Worm (Caenorhabditis elegans) whole organism, L2 larva: Measurements from ENCODE around the gene pcn-1.

Source experiments
- C34F6.9 ChIP-seq: fragments of 150-350 bp; optimal IDR thresholded peaks from 2 replicates; lab custom pipeline; 2014; ENCODE audit warnings: missing biosample characterization, missing genetic modification characterization
- F13H6.1 ChIP-seq: sonication (generic microtip); optimal IDR thresholded peaks from 2 replicates; lab custom pipeline; 2016; ENCODE audit warnings: missing genetic modification characterization, missing compliant biosample characterization
- R02D3.7 ChIP-seq: fragments of 150-350 bp; optimal IDR thresholded peaks from 2 replicates; lab custom pipeline; 2014; ENCODE audit warnings: missing biosample characterization, missing genetic modification characterization
- Y55F3AM.14 ChIP-seq: fragments of 200-800 bp; sonication (Bioruptor generic); optimal IDR thresholded peaks from 2 replicates; lab custom pipeline; 2018; ENCODE audit warnings: mild to moderate bottlenecking, missing genetic modification characterization, missing compliant biosample characterization
- ZK546.5 ChIP-seq: sonication (generic microtip); optimal IDR thresholded peaks from 2 replicates; lab custom pipeline; 2017; ENCODE audit warnings: missing biosample characterization, missing genetic modification characterization
- alr-1 ChIP-seq: fragments of 150-350 bp; optimal IDR thresholded peaks from 2 replicates; lab custom pipeline; 2014; ENCODE audit warnings: missing biosample characterization, missing genetic modification characterization
- aly-2 ChIP-seq: fragments of 150-350 bp; optimal IDR thresholded peaks from 2 replicates; lab custom pipeline; 2014; ENCODE audit warnings: missing biosample characterization, missing genetic modification characterization
- ama-1 ChIP-seq: fragments of 150-350 bp; optimal IDR thresholded peaks from 2 replicates; lab custom pipeline; 2018; ENCODE audit warnings: inconsistent platforms
- blmp-1 ChIP-seq: sonication (generic microtip); optimal IDR thresholded peaks from 2 replicates; lab custom pipeline; 2017; ENCODE audit warnings: missing genetic modification characterization, mild to moderate bottlenecking, missing compliant biosample characterization, antibody characterized with exemption, moderate library complexity; ENCODE audit not compliant: insufficient read depth
- ceh-16 ChIP-seq: fragments of 150-350 bp; optimal IDR thresholded peaks from 2 replicates; lab custom pipeline; 2014; ENCODE audit warnings: missing biosample characterization, missing genetic modification characterization
- ceh-82 ChIP-seq: fragments of 150-350 bp; optimal IDR thresholded peaks from 2 replicates; lab custom pipeline; 2014; ENCODE audit warnings: missing biosample characterization, missing genetic modification characterization
- crh-2 ChIP-seq: sonication (generic microtip); optimal IDR thresholded peaks from 2 replicates; lab custom pipeline; 2017; ENCODE audit warnings: missing biosample characterization, missing genetic modification characterization
- dmd-4 ChIP-seq: sonication (generic microtip); optimal IDR thresholded peaks from 2 replicates; lab custom pipeline; 2017; ENCODE audit warnings: missing biosample characterization, missing genetic modification characterization
- egl-27 ChIP-seq: sonication (generic microtip); optimal IDR thresholded peaks from 3 replicates; lab custom pipeline; 2017; ENCODE audit warnings: missing biosample characterization, missing genetic modification reagents, missing genetic modification characterization
- elt-1 ChIP-seq: fragments of 150-350 bp; optimal IDR thresholded peaks from 2 replicates; lab custom pipeline; 2014; ENCODE audit warnings: missing biosample characterization, missing genetic modification characterization
- elt-3 ChIP-seq: sonication (generic microtip); optimal IDR thresholded peaks from 2 replicates; lab custom pipeline; 2017; ENCODE audit warnings: missing biosample characterization, missing genetic modification characterization
- fos-1 ChIP-seq: fragments of 150-350 bp; optimal IDR thresholded peaks from 2 replicates; lab custom pipeline; 2014; ENCODE audit warnings: missing biosample characterization, missing genetic modification characterization
- gmeb-1 ChIP-seq: fragments of 150-350 bp; optimal IDR thresholded peaks from 2 replicates; lab custom pipeline; 2014; ENCODE audit warnings: missing biosample characterization, missing genetic modification characterization
- lin-11 ChIP-seq: fragments of 150-350 bp; sonication (generic microtip); optimal IDR thresholded peaks from 2 replicates; lab custom pipeline; 2014; ENCODE audit warnings: missing biosample characterization, missing genetic modification characterization, inconsistent platforms, mixed read lengths
- lin-13 ChIP-seq: fragments of 150-350 bp; optimal IDR thresholded peaks from 2 replicates; lab custom pipeline; 2014; ENCODE audit warnings: missing biosample characterization, missing genetic modification reagents, missing genetic modification characterization
- lin-39 ChIP-seq: fragments of 150-350 bp; optimal IDR thresholded peaks from 2 replicates; lab custom pipeline; 2014; ENCODE audit warnings: missing biosample characterization, missing genetic modification reagents, missing genetic modification characterization
- lsy-2 ChIP-seq, 2 experiments: fragments of 150-350 bp in 1 of 2; sonication (generic microtip) in 1 of 2; optimal IDR thresholded peaks; 2 replicates each; lab custom pipeline; 2014 to 2017; ENCODE audit warnings: missing biosample characterization in 2 of 2, missing genetic modification characterization in 2 of 2
- mab-5 ChIP-seq: fragments of 150-350 bp; optimal IDR thresholded peaks from 2 replicates; lab custom pipeline; 2014; ENCODE audit warnings: missing biosample characterization, missing genetic modification characterization
- mbf-1 ChIP-seq: sonication (generic microtip); optimal IDR thresholded peaks from 2 replicates; lab custom pipeline; 2017; ENCODE audit warnings: missing biosample characterization, missing genetic modification characterization
- mdl-1 ChIP-seq, 2 experiments: fragments of 150-350 bp in 1 of 2; sonication (generic microtip) in 1 of 2; optimal IDR thresholded peaks; 2 replicates each; lab custom pipeline; 2017; ENCODE audit warnings: missing biosample characterization in 2 of 2, missing genetic modification characterization in 2 of 2
- nhr-10 ChIP-seq: sonication (generic microtip); optimal IDR thresholded peaks from 2 replicates; lab custom pipeline; 2017; ENCODE audit warnings: missing biosample characterization, missing genetic modification characterization
- nhr-11 ChIP-seq: fragments of 150-350 bp; optimal IDR thresholded peaks from 2 replicates; lab custom pipeline; 2014; ENCODE audit warnings: missing biosample characterization, missing genetic modification characterization
- nhr-12 ChIP-seq: fragments of 150-350 bp; optimal IDR thresholded peaks from 2 replicates; lab custom pipeline; 2014; ENCODE audit warnings: missing biosample characterization, missing genetic modification characterization
- nhr-129 ChIP-seq: fragments of 150-350 bp; optimal IDR thresholded peaks from 2 replicates; lab custom pipeline; 2014; ENCODE audit warnings: missing biosample characterization, missing genetic modification characterization
- nhr-21 ChIP-seq: fragments of 150-350 bp; optimal IDR thresholded peaks from 2 replicates; lab custom pipeline; 2014; ENCODE audit warnings: missing biosample characterization, missing genetic modification characterization
- nhr-23 ChIP-seq: fragments of 150-350 bp; optimal IDR thresholded peaks from 2 replicates; lab custom pipeline; 2014; ENCODE audit warnings: missing biosample characterization, missing genetic modification reagents, missing genetic modification characterization
- nhr-237 ChIP-seq: fragments of 150-350 bp; optimal IDR thresholded peaks from 2 replicates; lab custom pipeline; 2014; ENCODE audit warnings: missing biosample characterization, missing genetic modification characterization
- nhr-25 ChIP-seq: fragments of 150-350 bp; sonication (generic microtip); optimal IDR thresholded peaks from 3 replicates; lab custom pipeline; 2014; ENCODE audit warnings: missing biosample characterization, missing genetic modification characterization
- nhr-6 ChIP-seq: fragments of 150-350 bp; optimal IDR thresholded peaks from 2 replicates; lab custom pipeline; 2014; ENCODE audit warnings: missing biosample characterization, missing genetic modification characterization
- nhr-77 ChIP-seq: fragments of 150-350 bp; optimal IDR thresholded peaks from 2 replicates; lab custom pipeline; 2014; ENCODE audit warnings: missing biosample characterization, missing genetic modification characterization
- peb-1 ChIP-seq: fragments of 150-350 bp; optimal IDR thresholded peaks from 2 replicates; lab custom pipeline; 2014; ENCODE audit warnings: missing biosample characterization, missing genetic modification characterization
- sem-4 ChIP-seq: fragments of 150-350 bp; optimal IDR thresholded peaks from 2 replicates; lab custom pipeline; 2014; ENCODE audit warnings: missing biosample characterization, missing genetic modification reagents, missing genetic modification characterization
- skn-1 ChIP-seq: sonication (generic microtip); optimal IDR thresholded peaks from 2 replicates; lab custom pipeline; 2017; ENCODE audit warnings: missing biosample characterization, missing genetic modification characterization
- sma-3 ChIP-seq: sonication (generic microtip); optimal IDR thresholded peaks from 2 replicates; lab custom pipeline; 2016; ENCODE audit warnings: missing genetic modification reagents, missing genetic modification characterization, missing compliant biosample characterization
- sma-9 ChIP-seq, 2 experiments: fragments of 150-350 bp in 1 of 2; sonication (generic microtip) in 1 of 2; optimal IDR thresholded peaks; 2 replicates each; lab custom pipeline; 2014 to 2016; ENCODE audit warnings: missing genetic modification characterization in 2 of 2, mild to moderate bottlenecking in 1 of 2, missing biosample characterization in 1 of 2, missing compliant biosample characterization in 1 of 2, missing genetic modification reagents in 1 of 2, moderate library complexity in 1 of 2
- snpc-4 ChIP-seq: fragments of 150-350 bp; optimal IDR thresholded peaks from 2 replicates; lab custom pipeline; 2014; ENCODE audit warnings: missing biosample characterization, missing genetic modification characterization
- unc-39 ChIP-seq: fragments of 150-350 bp; optimal IDR thresholded peaks from 2 replicates; lab custom pipeline; 2014; ENCODE audit warnings: missing biosample characterization, missing genetic modification characterization
- unc-55 ChIP-seq: fragments of 150-350 bp; sonication (generic microtip); optimal IDR thresholded peaks from 3 replicates; lab custom pipeline; 2014; ENCODE audit warnings: missing biosample characterization, missing genetic modification reagents, missing genetic modification characterization
- unc-62 ChIP-seq: fragments of 150-350 bp; optimal IDR thresholded peaks from 2 replicates; lab custom pipeline; 2014; ENCODE audit warnings: missing biosample characterization, missing genetic modification reagents, missing genetic modification characterization
- zag-1 ChIP-seq: fragments of 150-350 bp; optimal IDR thresholded peaks from 2 replicates; lab custom pipeline; 2014; ENCODE audit warnings: missing biosample characterization, missing genetic modification characterization
- ztf-1 ChIP-seq: fragments of 200-800 bp; sonication (Bioruptor generic); conservative IDR thresholded peaks from 2 replicates; pipeline ENCODE4 v1.3.6; 2022; ENCODE audit warnings: missing genetic modification characterization, missing compliant biosample characterization
- ztf-11 ChIP-seq: sonication (generic microtip); optimal IDR thresholded peaks from 2 replicates; lab custom pipeline; 2017; ENCODE audit warnings: missing biosample characterization, missing genetic modification characterization
- ztf-4 ChIP-seq: fragments of 150-350 bp; optimal IDR thresholded peaks from 2 replicates; lab custom pipeline; 2014; ENCODE audit warnings: missing biosample characterization, missing genetic modification characterization

pcn-1 gene

DNA sequence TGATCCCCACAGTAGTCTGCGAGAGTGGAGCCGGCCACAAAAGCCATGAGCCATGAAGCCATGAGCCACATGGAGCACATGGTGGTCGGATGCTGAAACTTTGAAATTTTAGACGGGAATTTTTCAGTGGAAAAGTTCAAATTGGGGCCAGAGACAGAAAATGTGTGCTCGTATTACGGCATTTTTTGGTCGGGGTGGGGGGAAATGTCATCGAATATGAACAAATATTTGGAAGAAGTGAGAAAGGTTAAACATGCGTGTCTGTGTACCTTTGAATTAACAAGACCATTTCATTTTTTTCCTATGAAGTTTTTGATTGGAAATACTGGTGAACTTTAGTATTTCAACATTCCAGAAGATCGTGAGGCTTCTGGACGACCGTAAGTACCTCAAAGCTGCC, 2.3 kb upstream of the pcn-1 start, which contains the start of gene wrt-5:
Gene wrt-5, minus strand, starts transcription at position 101 of the 400 bp plus-strand sequence.
- no peak for TF ChIP-seq unc-62 (GFP tag; lab: Kevin White, UChicago)
- TF ChIP-seq alr-1 (tag; lab: Kevin White, UChicago) = no peak
- TF ChIP-seq, all 48 proteins: peak for 0

DNA sequence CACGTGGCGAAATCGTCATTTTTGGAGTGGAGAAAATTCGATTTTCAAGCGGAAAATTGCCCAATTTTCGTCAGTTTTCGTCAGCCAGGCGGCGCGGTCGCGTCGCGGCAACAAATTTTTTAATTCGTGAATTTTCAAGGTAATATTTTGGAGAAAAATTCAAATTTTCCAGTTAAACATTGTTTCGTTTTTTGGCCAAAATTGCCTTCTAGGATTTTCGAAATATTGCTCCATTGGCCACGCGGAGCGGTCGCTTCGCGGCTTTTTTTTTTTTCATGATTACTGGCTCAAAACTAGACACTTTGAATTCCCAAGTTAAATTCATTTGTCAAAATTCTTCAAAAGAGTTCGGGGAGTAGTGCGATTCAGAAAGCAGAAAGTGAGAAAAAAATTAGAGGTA, 1.6 kb downstream of the pcn-1 start:
- TF ChIP-seq ama-1 (no peak), crh-2 (tag; lab: Kevin White, UChicago) (no peak), dmd-4 (no peak), elt-3 (tag; lab: Kevin White, UChicago) (no peak), peb-1 (no peak), egl-27 (tag; lab: Kevin White, UChicago) (no peak), lsy-2 (tag; optimal IDR thresholded peaks at IDR 0.05; lab: Kevin White, UChicago) (no peak), mdl-1 (tag; optimal IDR thresholded peaks at IDR 0.05; lab: Kevin White, UChicago) (no peak), ceh-16 (tag; lab: Kevin White, UChicago) (no peak)

DNA sequence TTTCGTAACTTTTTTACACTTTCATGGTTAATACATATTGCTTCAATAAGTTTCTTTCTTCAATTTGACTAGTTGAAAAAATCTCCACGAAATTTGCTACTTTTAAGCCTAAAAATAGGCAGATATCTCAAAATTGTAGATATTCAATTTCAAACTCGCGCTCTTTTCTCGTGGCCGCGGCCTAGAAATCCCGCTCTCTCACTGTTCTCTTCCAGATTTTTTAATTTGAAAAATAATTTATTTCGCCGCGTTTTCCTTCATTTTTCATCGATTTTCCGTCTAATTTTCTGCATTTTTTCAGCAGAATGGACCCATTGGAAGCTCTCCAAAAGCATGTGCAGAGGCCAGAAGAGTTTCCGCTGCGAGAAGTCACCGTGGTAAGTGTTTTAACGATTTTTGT, 7.0 kb downstream of the pcn-1 start, which contains the start of gene cdc-73:
Gene cdc-73, plus strand, starts transcription at position 302 of the 400 bp plus-strand sequence.
- TF ChIP-seq lsy-2 (tag; optimal IDR thresholded peaks at IDR 0.05; lab: Kevin White, UChicago) (peak; percentile 6 to 63), sma-3 (GFP tag; lab: Kevin White, UChicago) (peak; percentile 22), ceh-82 (tag; lab: Kevin White, UChicago) (no peak), F13H6.1 (tag; lab: Kevin White, UChicago) (peak; percentile 20), skn-1 (no peak), ztf-11 (tag; lab: Kevin White, UChicago) (no peak), nhr-12 (no peak), unc-55 (GFP tag; lab: Kevin White, UChicago) (peak; percentile 58), mbf-1 (tag; lab: Kevin White, UChicago) (no peak), ceh-16 (tag; lab: Kevin White, UChicago) (no peak), C34F6.9 (tag; lab: Kevin White, UChicago) (peak; percentile 37), dmd-4 (no peak), nhr-21 (tag; lab: Kevin White, UChicago) (no peak), blmp-1 (tag; lab: Kevin White, UChicago) (no peak), ztf-4 (tag; lab: Kevin White, UChicago) (no peak), lin-11 (no peak), nhr-10 (no peak), zag-1 (tag; lab: Kevin White, UChicago) (no peak), R02D3.7 (no peak), peb-1 (no peak), unc-39 (no peak), ZK546.5 (tag; lab: Kevin White, UChicago) (no peak), crh-2 (tag; lab: Kevin White, UChicago) (no peak), ama-1 (no peak), sem-4 (tag; lab: Kevin White, UChicago) (no peak), gmeb-1 (tag; lab: Kevin White, UChicago) (peak; percentile 89), ztf-1 (GFP tag; lab: Robert Waterston, UW) (no peak), Y55F3AM.14 (no peak), alr-1 (tag; lab: Kevin White, UChicago) (no peak), nhr-6 (no peak), sma-9 (GFP tag; optimal IDR thresholded peaks at IDR 0.05; lab: Kevin White, UChicago) (no peak), sma-9 (tag; optimal IDR thresholded peaks at IDR 0.05; lab: Kevin White, UChicago) (no peak), lin-39 (tag; lab: Kevin White, UChicago) (no peak), snpc-4 (tag; lab: Kevin White, UChicago) (peak; percentile 5), fos-1 (tag; lab: Kevin White, UChicago) (no peak), elt-3 (tag; lab: Kevin White, UChicago) (no peak), mab-5 (tag; lab: Kevin White, UChicago) (peak; percentile 17), nhr-129 (tag; lab: Kevin White, UChicago) (no peak), unc-62 (GFP tag; lab: Kevin White, UChicago) (no peak), nhr-11 (tag; lab: Kevin White, UChicago) (no peak), egl-27 (tag; lab: Kevin White, UChicago) (no peak), nhr-77 (tag; lab: Kevin White, UChicago) (no peak), aly-2 (tag; lab: Kevin White, UChicago) (no peak), elt-1 (tag; lab: Kevin White, UChicago) (no peak), nhr-23 (no peak), nhr-25 (tag; lab: Kevin White, UChicago) (no peak), nhr-237 (tag; lab: Kevin White, UChicago) (no peak), mdl-1 (tag; optimal IDR thresholded peaks at IDR 0.05; lab: Kevin White, UChicago) (no peak), lin-13 (GFP tag; lab: Kevin White, UChicago) (no peak)
